Worm (Caenorhabditis elegans) whole organism, L4 larva: ENCODE data around the gene ral-1.

ENCODE experiments used
- ama-1 ChIP-seq: fragments of 150-350 bp; optimal IDR thresholded peaks from 2 replicates; lab custom pipeline; 2014; ENCODE audit warnings: inconsistent platforms, mixed read lengths
- ceh-20 ChIP-seq: fragments of 200-800 bp; sonication (Bioruptor generic); IDR thresholded peaks from 2 replicates; pipeline ENCODE4 v1.3.6; 2022; ENCODE audit warnings: missing genetic modification reagents, missing genetic modification characterization, missing compliant biosample characterization
- ceh-32 ChIP-seq: sonication (generic microtip); optimal IDR thresholded peaks from 2 replicates; lab custom pipeline; 2016; ENCODE audit warnings: mild to moderate bottlenecking, missing genetic modification characterization, missing compliant biosample characterization; ENCODE audit not compliant: poor library complexity
- ceh-82 ChIP-seq: sonication (generic microtip); optimal IDR thresholded peaks from 2 replicates; lab custom pipeline; 2017; ENCODE audit warnings: missing biosample characterization, missing genetic modification characterization
- gei-8 ChIP-seq: fragments of 200-800 bp; sonication (Bioruptor generic); optimal IDR thresholded peaks from 2 replicates; lab custom pipeline; 2018; ENCODE audit warnings: mild to moderate bottlenecking, missing genetic modification characterization, missing compliant biosample characterization
- lim-7 ChIP-seq: fragments of 200-800 bp; sonication (Bioruptor generic); IDR thresholded peaks from 2 replicates; pipeline ENCODE4 v1.3.6; 2022; ENCODE audit warnings: missing genetic modification characterization, missing compliant biosample characterization
- nhr-237 ChIP-seq: sonication (generic microtip); optimal IDR thresholded peaks from 2 replicates; lab custom pipeline; 2017; ENCODE audit warnings: missing biosample characterization, missing genetic modification characterization
- nhr-6 ChIP-seq: fragments of 150-350 bp; optimal IDR thresholded peaks from 2 replicates; lab custom pipeline; 2014; ENCODE audit warnings: missing biosample characterization, missing genetic modification characterization
- nhr-77 ChIP-seq: fragments of 150-350 bp; optimal IDR thresholded peaks from 2 replicates; lab custom pipeline; 2014; ENCODE audit warnings: missing biosample characterization, missing genetic modification characterization
- pha-4 ChIP-seq, 2 experiments: fragments of 150-350 bp in 1 of 2; fragments of 200-800 bp in 1 of 2; sonication (Bioruptor generic) in 1 of 2; IDR thresholded peaks in 1 of 2; optimal IDR thresholded peaks in 1 of 2; 2 replicates each; pipeline versions ENCODE4 v1.3.6 to Lab custom; 2014 to 2022; ENCODE audit warnings: missing genetic modification characterization in 2 of 2, missing genetic modification reagents in 2 of 2, missing biosample characterization in 1 of 2, missing compliant biosample characterization in 1 of 2
- pqm-1 ChIP-seq: sonication (generic microtip); optimal IDR thresholded peaks from 2 replicates; lab custom pipeline; 2017; ENCODE audit warnings: missing biosample characterization, missing genetic modification characterization
- unc-62 ChIP-seq, 3 experiments: fragments of 150-350 bp in 1 of 3; sonication (generic microtip); optimal IDR thresholded peaks in 2 of 3; peaks in 1 of 3; 1 replicate in 1 of 3; 2 replicates in 2 of 3; lab custom pipeline; 2014 to 2017; ENCODE audit warnings: missing biosample characterization in 3 of 3, missing genetic modification characterization in 3 of 3, missing genetic modification reagents in 3 of 3, missing genotype in 1 of 3
- zag-1 ChIP-seq: fragments of 150-350 bp; optimal IDR thresholded peaks from 2 replicates; lab custom pipeline; 2014; ENCODE audit warnings: missing biosample characterization, missing genetic modification characterization

ce11 chrIII:3297151-3297550 is 14.0 kb upstream of the ral-1 start, which contains the start of gene Y53G8AR.5:
- TF ChIP-seq nhr-6 (tag; lab: Kevin White, UChicago) (no peak), ceh-82 (tag; lab: Kevin White, UChicago) (no peak), gei-8 (GFP tag; lab: Kevin White, UChicago) (no peak), pha-4 (GFP tag; IDR thresholded peaks at IDR 0.05; lab: Robert Waterston, UW) (no peak), pha-4 (tag; optimal IDR thresholded peaks at IDR 0.05; lab: Kevin White, UChicago) (no peak), ama-1 (lab: Kevin White, UChicago) (no peak), unc-62 (GFP tag; optimal IDR thresholded peaks at IDR 0.05 in 1 of 2; lab: Kevin White, UChicago) (no peak), unc-62 (tag; optimal IDR thresholded peaks at IDR 0.05; lab: Kevin White, UChicago) (no peak), ceh-20 (GFP tag; lab: Robert Waterston, UW) (no peak), zag-1 (no peak), pqm-1 (tag; lab: Kevin White, UChicago) (no peak), nhr-237 (no peak), nhr-77 (no peak), lim-7 (GFP tag; lab: Robert Waterston, UW) (no peak), ceh-32 (tag; lab: Kevin White, UChicago) (no peak)
